Worm (Caenorhabditis elegans) whole organism, young adult: Measurements from ENCODE around the gene unc-50.

ENCODE experiments used
- nhr-90 ChIP-seq: sonication (generic microtip); optimal IDR thresholded peaks from 2 replicates; lab custom pipeline; 2016; ENCODE audit warnings: missing genotype, mild to moderate bottlenecking, missing genetic modification characterization, missing compliant biosample characterization
- sptf-2 ChIP-seq: fragments of 200-800 bp; sonication (Bioruptor generic); optimal IDR thresholded peaks from 2 replicates; lab custom pipeline; 2018; ENCODE audit warnings: mild to moderate bottlenecking, missing genetic modification characterization, missing compliant biosample characterization

DNA sequence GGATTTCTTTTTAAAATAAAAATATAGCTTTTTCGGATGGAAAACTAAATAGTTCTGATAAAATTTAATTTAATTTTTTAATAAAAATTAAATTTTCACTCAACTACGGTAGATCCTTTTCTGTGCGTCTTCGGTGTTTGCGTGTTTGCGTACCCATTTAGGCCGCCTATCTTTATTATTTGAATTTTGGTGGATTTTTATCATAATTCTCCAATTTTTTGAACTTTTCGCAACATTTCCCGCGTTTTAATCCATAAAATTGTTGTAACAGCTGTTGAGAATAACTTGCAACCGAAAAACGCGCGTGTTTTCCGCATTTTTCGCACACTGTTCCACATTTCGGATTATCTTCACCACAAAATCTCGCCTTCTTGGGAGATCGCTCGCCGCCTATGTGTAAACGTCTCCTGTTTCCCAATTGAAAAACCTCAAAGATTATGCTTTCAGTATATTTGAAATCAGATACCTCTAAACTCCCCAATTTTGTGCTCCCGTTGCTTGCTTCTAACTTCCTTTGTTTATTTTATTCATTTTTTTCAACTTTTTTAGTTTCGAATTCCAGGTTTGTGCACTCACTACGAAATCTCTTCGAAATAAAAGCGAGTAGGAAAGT, 33.7 kb upstream of the unc-50 start, which contains the start of gene T07C4.3:
- TF ChIP-seq nhr-90 (tag; lab: Kevin White, UChicago) (no peak), sptf-2 (GFP tag; lab: Kevin White, UChicago) (no peak)
